Worm (Caenorhabditis elegans) whole organism, mixed stage, embryonic: Measurements from ENCODE around the gene fbxa-174.

Experiments
- ceh-39 ChIP-seq: fragments of 150-350 bp; optimal IDR thresholded peaks from 2 replicates; lab custom pipeline; 2014; ENCODE audit warnings: missing biosample characterization, missing genetic modification characterization
- cnd-1 ChIP-seq: fragments of 200-800 bp; sonication (Bioruptor generic); optimal IDR thresholded peaks from 2 replicates; lab custom pipeline; 2018; ENCODE audit warnings: mild to moderate bottlenecking, missing genetic modification characterization, missing compliant biosample characterization
- elt-3 ChIP-seq: fragments of 150-350 bp; optimal IDR thresholded peaks from 2 replicates; lab custom pipeline; 2014; ENCODE audit warnings: missing biosample characterization, missing genetic modification characterization
- hlh-1 ChIP-seq: fragments of 150-350 bp; optimal IDR thresholded peaks from 2 replicates; lab custom pipeline; 2014; ENCODE audit warnings: missing biosample characterization, missing genetic modification reagents, missing genetic modification characterization
- lin-32 ChIP-seq: fragments of 200-800 bp; sonication (Bioruptor generic); optimal IDR thresholded peaks from 2 replicates; lab custom pipeline; 2018; ENCODE audit warnings: mild to moderate bottlenecking, missing genetic modification characterization, missing compliant biosample characterization
- nhr-76 ChIP-seq: sonication (generic microtip); optimal IDR thresholded peaks from 2 replicates; lab custom pipeline; 2017; ENCODE audit warnings: missing biosample characterization, missing genetic modification characterization
- snpc-4 ChIP-seq: fragments of 150-350 bp; optimal IDR thresholded peaks from 2 replicates; lab custom pipeline; 2014; ENCODE audit warnings: missing biosample characterization, missing genetic modification characterization
- unc-62 ChIP-seq: fragments of 150-350 bp; optimal IDR thresholded peaks from 2 replicates; lab custom pipeline; 2014; ENCODE audit warnings: missing biosample characterization, missing genetic modification reagents, missing genetic modification characterization
- ztf-11 ChIP-seq: fragments of 150-350 bp; optimal IDR thresholded peaks from 2 replicates; lab custom pipeline; 2014; ENCODE audit warnings: missing biosample characterization, missing genetic modification characterization

The fbxa-174 gene

ce11 chrV:17506289-17506688, 52.0 kb downstream of the fbxa-174 start, which contains the start of gene srw-31:
Gene srw-31 (plus strand): TSS chrV:17506589.
- no peak for TF ChIP-seq unc-62 (GFP tag; lab: Kevin White, UChicago)
- no peak for TF ChIP-seq hlh-1
- TF ChIP-seq ceh-39 (tag; lab: Kevin White, UChicago): no peak
- no peak for TF ChIP-seq snpc-4 (tag; lab: Kevin White, UChicago)
- TF ChIP-seq cnd-1: no peak
- no peak for TF ChIP-seq elt-3 (tag; lab: Kevin White, UChicago)
- no peak for TF ChIP-seq lin-32
- no peak for TF ChIP-seq nhr-76 (tag; lab: Kevin White, UChicago)
- no peak for TF ChIP-seq ztf-11 (tag; lab: Kevin White, UChicago)
